Fruit fly (Drosophila melanogaster): ENCODE data around the gene Archease.

Gene Archease

DNA sequence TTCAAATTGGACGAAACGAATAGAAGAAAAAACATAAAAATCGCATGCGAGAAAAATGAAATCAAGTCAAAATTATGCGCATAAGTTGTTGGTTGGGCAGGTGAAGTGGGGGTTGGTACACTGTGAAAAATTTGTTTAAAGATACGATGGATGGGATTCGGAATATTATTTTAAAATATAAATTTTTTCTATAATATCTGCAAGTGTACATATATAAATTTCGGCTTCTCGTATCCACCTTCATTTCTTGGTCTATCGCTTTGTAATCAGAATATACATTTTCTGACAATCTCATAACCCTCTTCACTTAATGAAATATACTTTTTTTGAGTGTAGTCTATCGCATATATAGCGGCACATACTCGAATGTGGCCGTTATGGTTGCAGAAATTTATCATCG is 40.6 kb upstream of the Archease start (continued):
- TF ChIP-seq H15 (GFP tag; IDR thresholded peaks at IDR 0.05) (no peak), fru (optimal IDR thresholded peaks at IDR 0.05) (no peak), CG3407 (GFP tag; optimal IDR thresholded peaks at IDR 0.05) (no peak), slou (GFP tag; optimal IDR thresholded peaks at IDR 0.05) (no peak), CG15073 (GFP tag; optimal IDR thresholded peaks at IDR 0.05) (no peak), CG42726 (GFP tag; IDR thresholded peaks at IDR 0.05; ENCODE audit: partially characterized antibody) (no peak)

DNA sequence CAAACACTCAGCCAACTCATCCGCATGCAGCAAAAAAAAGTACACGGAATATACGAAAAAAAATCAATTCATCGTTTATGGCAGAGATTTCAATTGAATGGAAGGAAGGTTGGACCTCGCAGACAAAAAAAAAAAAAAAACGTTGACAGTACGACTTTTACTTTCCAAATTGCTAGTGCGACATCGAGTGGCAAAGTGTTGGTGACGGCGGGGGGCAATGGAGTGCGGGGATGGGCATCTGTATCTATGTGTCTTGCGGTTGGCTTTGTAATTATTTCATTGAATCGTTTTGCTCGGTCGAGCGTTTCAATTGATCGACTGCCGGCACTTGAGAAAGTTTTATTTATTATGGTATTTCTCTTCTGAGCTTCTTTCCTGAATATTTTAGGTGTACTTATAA is 38.8 kb upstream of the Archease start:
- peak; percentile 12 for TF ChIP-seq CG15601 (tag; optimal IDR thresholded peaks at IDR 0.05)
- TF ChIP-seq CG1602 (GFP tag; optimal IDR thresholded peaks at IDR 0.05), result no peak
- no peak for TF ChIP-seq Hr78 (GFP tag; optimal IDR thresholded peaks at IDR 0.05)
- peak; percentile 79 for TF ChIP-seq crol (GFP tag; IDR thresholded peaks at IDR 0.05)
- peak; percentile 70 for TF ChIP-seq Blimp-1 (GFP tag; optimal IDR thresholded peaks at IDR 0.05)
- no peak for TF ChIP-seq ERR (GFP tag; optimal IDR thresholded peaks at IDR 0.05)
- no peak for TF ChIP-seq Side (GFP tag; optimal IDR thresholded peaks at IDR 0.05)
- no peak for TF ChIP-seq CG16815 (GFP tag; optimal IDR thresholded peaks at IDR 0.05)
- TF ChIP-seq HHEX (GFP tag; optimal IDR thresholded peaks at IDR 0.05), result no peak
- TF ChIP-seq E2f1 (GFP tag; IDR thresholded peaks at IDR 0.05), result no peak
- peak; percentile 8 for TF ChIP-seq sqz (GFP tag; optimal IDR thresholded peaks at IDR 0.05)
- no peak for TF ChIP-seq sens (GFP tag)
- no peak for TF ChIP-seq CG18599 (GFP tag; optimal IDR thresholded peaks at IDR 0.05)
- TF ChIP-seq CG6854 (GFP tag; optimal IDR thresholded peaks at IDR 0.05), result no peak

DNA sequence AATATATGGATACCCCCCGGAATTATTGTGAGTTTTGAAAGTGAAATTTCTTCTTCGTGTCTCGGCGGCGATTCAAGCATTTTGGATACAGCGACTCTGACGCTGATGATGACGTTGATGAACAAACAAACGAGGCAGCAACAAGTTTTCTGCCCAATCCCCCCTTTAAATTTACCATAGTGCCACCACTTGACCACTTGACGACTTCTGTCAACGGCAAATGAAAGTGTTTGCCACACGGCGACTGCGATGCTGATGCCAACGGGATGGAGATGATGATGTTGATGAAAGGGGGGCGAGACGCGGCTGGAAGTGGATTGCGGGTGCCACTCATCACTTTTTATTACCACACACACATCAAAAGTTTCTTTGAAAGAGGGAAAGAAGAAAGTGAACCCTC is 37.7 kb upstream of the Archease start:
- TF ChIP-seq Blimp-1 (GFP tag; optimal IDR thresholded peaks at IDR 0.05), result peak; percentile 93
- TF ChIP-seq cato (GFP tag; optimal IDR thresholded peaks at IDR 0.05; ENCODE audit: borderline replicate concordance), result no peak
- TF ChIP-seq vvl (GFP tag; IDR thresholded peaks at IDR 0.05), result 0 out of 2 replicates have a peak, but pooled peaks have one; percentile 9
- TF ChIP-seq Kr (GFP tag; optimal IDR thresholded peaks at IDR 0.05), result no peak
- no peak for TF ChIP-seq CG31388 (GFP tag; optimal IDR thresholded peaks at IDR 0.05)
- no peak for TF ChIP-seq al (GFP tag; IDR thresholded peaks at IDR 0.05)
- no peak for TF ChIP-seq pan (optimal IDR thresholded peaks at IDR 0.05)
- peak in 1 of 2 experiments; percentile 8 for TF ChIP-seq pan (GFP tag; optimal IDR thresholded peaks at IDR 0.05 in 1 of 2, IDR thresholded peaks at IDR 0.05 in 1 of 2)
- no peak for TF ChIP-seq CG15073 (GFP tag; optimal IDR thresholded peaks at IDR 0.05)
- TF ChIP-seq crol (GFP tag; IDR thresholded peaks at IDR 0.05), result peak; percentile 17; the same call in 1 of the 2 replicates
- no peak for TF ChIP-seq slp2 (GFP tag; optimal IDR thresholded peaks at IDR 0.05)
- peak; percentile 55 for TF ChIP-seq Ets65A (GFP tag)
- TF ChIP-seq Bdp1 (GFP tag; optimal IDR thresholded peaks at IDR 0.05), result no peak
- no peak for TF ChIP-seq Hsf (GFP tag; optimal IDR thresholded peaks at IDR 0.05)
- no peak for TF ChIP-seq disco-r (GFP tag; optimal IDR thresholded peaks at IDR 0.05)
- TF ChIP-seq kni (GFP tag; optimal IDR thresholded peaks at IDR 0.05), result peak; percentile 6

DNA sequence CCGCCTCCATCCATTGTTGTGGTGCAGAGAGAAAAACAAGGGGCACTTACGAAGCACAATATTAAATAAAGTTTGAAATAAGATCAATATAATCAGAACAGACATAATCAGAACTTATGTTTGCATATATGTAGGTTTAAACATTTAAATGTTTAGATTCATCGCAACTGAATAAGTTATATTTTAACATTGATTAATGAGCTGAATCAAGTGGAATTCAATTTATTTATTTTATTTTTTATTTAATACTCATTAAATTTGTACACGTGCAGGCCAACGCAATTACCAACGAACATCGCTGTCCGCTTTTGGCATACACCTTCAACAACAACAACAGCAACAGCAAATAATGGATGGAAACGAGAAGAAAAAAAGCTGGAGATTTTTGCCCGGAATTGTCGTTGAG is 36.1 kb upstream of the Archease start:
- TF ChIP-seq Mrtf (GFP tag; IDR thresholded peaks at IDR 0.05), result no peak
- TF ChIP-seq Dll (GFP tag; IDR thresholded peaks at IDR 0.05; ENCODE audit: partially characterized antibody), result no peak
- peak; percentile 72 for TF ChIP-seq dmrt99B (tag; optimal IDR thresholded peaks at IDR 0.05)
- TF ChIP-seq vfl (GFP tag; optimal IDR thresholded peaks at IDR 0.05), result no peak
- TF ChIP-seq Taf1 (GFP tag; IDR thresholded peaks at IDR 0.05), result no peak
- TF ChIP-seq CG1792 (GFP tag; optimal IDR thresholded peaks at IDR 0.05), result no peak
- no peak for TF ChIP-seq sna (GFP tag; IDR thresholded peaks at IDR 0.05; ENCODE audit: partially characterized antibody)
- TF ChIP-seq CG14050 (GFP tag; IDR thresholded peaks at IDR 0.05), result no peak
- TF ChIP-seq org-1 (GFP tag; optimal IDR thresholded peaks at IDR 0.05), result peak; percentile 6
- no peak for TF ChIP-seq chn (GFP tag; optimal IDR thresholded peaks at IDR 0.05)
- TF ChIP-seq tup (GFP tag; optimal IDR thresholded peaks at IDR 0.05), result no peak
- no peak for TF ChIP-seq CG43689 (GFP tag; IDR thresholded peaks at IDR 0.05)
- no peak for TF ChIP-seq Hr3 (GFP tag; optimal IDR thresholded peaks at IDR 0.05)
- no peak; the same call in 1 of the 2 replicates for TF ChIP-seq Rx (GFP tag; IDR thresholded peaks at IDR 0.05)
- no peak for TF ChIP-seq Deaf1 (tag; optimal IDR thresholded peaks at IDR 0.05)
- no peak for TF ChIP-seq seq (GFP tag; IDR thresholded peaks at IDR 0.05)
- no peak for TF ChIP-seq abd-A (tag; optimal IDR thresholded peaks at IDR 0.05)
